Fruit fly (Drosophila melanogaster): Measurements from ENCODE around the gene Dnali1.

Gene Dnali1

DNA sequence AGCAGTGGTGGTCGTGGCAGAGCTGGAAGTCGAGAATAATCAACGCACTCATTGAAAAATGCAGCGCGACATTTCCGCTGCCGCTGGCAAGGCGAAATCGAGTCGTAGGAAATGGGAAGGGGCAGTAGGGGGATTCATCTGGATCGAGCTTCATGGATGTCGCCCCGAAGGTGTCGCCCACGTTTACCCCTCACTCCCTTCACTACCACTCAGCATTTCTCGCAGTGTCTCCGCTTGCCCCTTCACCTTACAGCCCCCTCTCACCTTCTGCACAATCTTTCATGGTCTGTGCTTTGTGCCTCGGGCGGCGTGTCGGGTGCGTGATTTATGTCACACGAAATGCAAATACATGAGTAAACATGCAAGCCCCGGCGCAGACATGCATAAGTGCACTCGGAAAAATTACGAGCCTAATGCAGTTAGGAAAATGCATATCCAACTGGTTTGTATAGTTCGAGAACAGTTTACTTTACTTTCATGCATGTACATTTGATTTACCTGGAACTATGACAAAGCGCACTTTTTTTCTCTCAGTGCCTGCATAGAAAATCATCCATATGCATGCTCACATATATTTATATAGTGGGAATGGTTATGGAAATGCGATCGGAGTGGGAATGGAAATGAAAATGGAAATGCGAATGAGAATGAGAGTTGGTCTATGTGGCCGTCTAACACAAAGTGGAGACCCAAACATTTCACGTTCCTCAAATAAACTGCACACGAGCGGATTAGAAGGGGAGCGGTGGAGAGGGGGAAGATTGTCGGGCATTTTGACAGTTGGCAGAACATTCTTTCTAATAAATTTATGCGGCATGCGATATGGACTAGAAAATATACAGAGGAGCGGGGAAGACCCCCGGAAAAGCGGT lies 43.5 kb downstream of the Dnali1 start (continued):
- TF ChIP-seq CG13123 (GFP tag; optimal IDR thresholded peaks at IDR 0.05) (peak; percentile 88), fu2 (GFP tag; optimal IDR thresholded peaks at IDR 0.05) (peak; percentile 39), disco-r (GFP tag; optimal IDR thresholded peaks at IDR 0.05) (peak; percentile 83), cad (GFP tag; optimal IDR thresholded peaks at IDR 0.05) (no peak), lab (GFP tag; optimal IDR thresholded peaks at IDR 0.05) (peak; percentile 73), CG12104 (GFP tag; optimal IDR thresholded peaks at IDR 0.05) (peak; percentile 72), CG18619 (GFP tag; optimal IDR thresholded peaks at IDR 0.05) (peak; percentile 71), Abd-B (GFP tag; optimal IDR thresholded peaks at IDR 0.05) (peak; percentile 88), fd96Cb (tag; optimal IDR thresholded peaks at IDR 0.05) (peak; percentile 96), Pdp1 (GFP tag; optimal IDR thresholded peaks at IDR 0.05) (peak; percentile 91 to 93), CG6175 (GFP tag; IDR thresholded peaks at IDR 0.05) (no peak; the same call in 2 of the 3 replicates), klu (GFP tag; IDR thresholded peaks at IDR 0.05) (peak; percentile 57; the same call in 1 of the 2 replicates), Mes4 (GFP tag; optimal IDR thresholded peaks at IDR 0.05) (peak; percentile 91), wdn (GFP tag; IDR thresholded peaks at IDR 0.05) (no peak), CG9817 (tag; optimal IDR thresholded peaks at IDR 0.05) (peak; percentile 66), jigr1 (GFP tag; IDR thresholded peaks at IDR 0.05) (peak; percentile 90), bsh (GFP tag; optimal IDR thresholded peaks at IDR 0.05) (peak; percentile 73 to 98), ham (GFP tag; IDR thresholded peaks at IDR 0.05) (no peak), luna (GFP tag; optimal IDR thresholded peaks at IDR 0.05) (no peak), Asciz (GFP tag; optimal IDR thresholded peaks at IDR 0.05) (peak; percentile 96), Aef1 (GFP tag; IDR thresholded peaks at IDR 0.05) (peak; percentile 79), CG6854 (GFP tag; optimal IDR thresholded peaks at IDR 0.05) (peak; percentile 40), knrl (GFP tag; IDR thresholded peaks at IDR 0.05; ENCODE audit: partially characterized antibody) (0 out of 3 replicates have a peak, but pooled peaks have one; percentile 27), gce (GFP tag; IDR thresholded peaks at IDR 0.05) (peak; percentile 91; the same call in 2 of the 3 replicates), eve (GFP tag; optimal IDR thresholded peaks at IDR 0.05) (peak in 1 of 2 experiments; percentile 95), CG17568 (GFP tag; optimal IDR thresholded peaks at IDR 0.05) (peak; percentile 75), Nf-YA (GFP tag; IDR thresholded peaks at IDR 0.05) (peak; percentile 80), CG4360 (GFP tag; IDR thresholded peaks at IDR 0.05) (peak; percentile 78), chn (GFP tag; optimal IDR thresholded peaks at IDR 0.05) (peak; percentile 93), inv (GFP tag; IDR thresholded peaks at IDR 0.05; ENCODE audit: partially characterized antibody) (no peak), peb (GFP tag; IDR thresholded peaks at IDR 0.05) (peak; percentile 91), CG7271 (tag; optimal IDR thresholded peaks at IDR 0.05) (no peak), sr (GFP tag; IDR thresholded peaks at IDR 0.05) (peak; percentile 94), exex (tag; optimal IDR thresholded peaks at IDR 0.05) (no peak), tx (GFP tag; optimal IDR thresholded peaks at IDR 0.05) (peak; percentile 80), Taf1 (GFP tag; IDR thresholded peaks at IDR 0.05) (no peak; the same call in 1 of the 2 replicates), odd (GFP tag; optimal IDR thresholded peaks at IDR 0.05) (peak; percentile 67), Dp (GFP tag; optimal IDR thresholded peaks at IDR 0.05) (no peak), run (tag; optimal IDR thresholded peaks at IDR 0.05) (peak; percentile 62), gro (GFP tag; optimal IDR thresholded peaks at IDR 0.05) (no peak), CG15479 (GFP tag; optimal IDR thresholded peaks at IDR 0.05) (no peak), Fer2 (tag; optimal IDR thresholded peaks at IDR 0.05) (peak; percentile 23), insv (GFP tag; optimal IDR thresholded peaks at IDR 0.05) (no peak), sob (GFP tag; IDR thresholded peaks at IDR 0.05) (peak; percentile 83; the same call in 1 of the 2 replicates), CG13424 (tag; optimal IDR thresholded peaks at IDR 0.05) (peak; percentile 89), CG13894 (tag; optimal IDR thresholded peaks at IDR 0.05) (no peak), Bteb2 (GFP tag; optimal IDR thresholded peaks at IDR 0.05) (peak; percentile 63), CG7556 (GFP tag; optimal IDR thresholded peaks at IDR 0.05) (peak; percentile 88)

All from whole organism, embryonic.